Fruit fly (Drosophila melanogaster) whole organism: ENCODE measurements around the gene glo.

Experiments
- Dll ChIP-seq: fragments of >200 bp; optimal IDR thresholded peaks from 2 replicates; lab custom pipeline; 2017
- pan ChIP-seq: fragments of >200 bp; optimal IDR thresholded peaks from 2 replicates; lab custom pipeline; 2017
- psq ChIP-seq: fragments of >200 bp; optimal IDR thresholded peaks from 2 replicates; lab custom pipeline; 2017
- usp ChIP-seq: fragments of >200 bp; optimal IDR thresholded peaks from 2 replicates; lab custom pipeline; 2017; ENCODE audit warnings: missing biosample characterization, missing genetic modification characterization, mixed read lengths

DNA sequence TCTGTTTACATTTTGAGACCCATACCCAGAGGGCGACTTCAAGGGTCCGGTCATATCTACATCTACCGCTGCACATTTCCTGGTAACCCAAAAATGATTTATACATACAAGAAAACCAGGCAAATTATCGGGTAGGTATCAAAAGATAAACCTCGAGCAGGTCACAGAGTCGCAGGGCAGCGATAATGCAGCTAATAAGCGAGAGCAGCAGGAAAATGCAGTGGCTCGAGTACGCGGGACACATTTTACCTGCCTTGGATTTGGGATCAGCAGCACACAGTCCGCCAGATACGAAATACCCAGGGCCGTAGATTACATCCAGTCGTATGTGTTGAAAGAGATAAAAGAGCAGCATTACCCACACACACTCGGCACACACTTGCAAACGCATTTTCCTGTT, 44.0 kb downstream of the glo start:
- TF ChIP-seq psq (lab: Kevin White, UChicago): no peak
- no peak for TF ChIP-seq pan
- TF ChIP-seq Dll (lab: Kevin White, UChicago): no peak
- TF ChIP-seq usp (GFP tag; lab: Kevin White, UChicago): no peak
